Worm (Caenorhabditis elegans) whole organism, L4/young adult: Measurements from ENCODE around the gene col-44.

Experiments
- W03F9.2 ChIP-seq: fragments of 150-350 bp; optimal IDR thresholded peaks from 2 replicates; lab custom pipeline; 2014; ENCODE audit warnings: missing biosample characterization, missing genetic modification characterization
- dao-5 ChIP-seq: sonication (generic microtip); optimal IDR thresholded peaks from 2 replicates; lab custom pipeline; 2016; ENCODE audit warnings: missing genotype, missing genetic modification characterization, moderate library complexity, missing compliant biosample characterization
- him-1 ChIP-seq: sonication (generic microtip); optimal IDR thresholded peaks from 2 replicates; lab custom pipeline; 2016; ENCODE audit warnings: missing genotype, missing genetic modification reagents, missing genetic modification characterization, missing compliant biosample characterization

col-44 gene

DNA sequence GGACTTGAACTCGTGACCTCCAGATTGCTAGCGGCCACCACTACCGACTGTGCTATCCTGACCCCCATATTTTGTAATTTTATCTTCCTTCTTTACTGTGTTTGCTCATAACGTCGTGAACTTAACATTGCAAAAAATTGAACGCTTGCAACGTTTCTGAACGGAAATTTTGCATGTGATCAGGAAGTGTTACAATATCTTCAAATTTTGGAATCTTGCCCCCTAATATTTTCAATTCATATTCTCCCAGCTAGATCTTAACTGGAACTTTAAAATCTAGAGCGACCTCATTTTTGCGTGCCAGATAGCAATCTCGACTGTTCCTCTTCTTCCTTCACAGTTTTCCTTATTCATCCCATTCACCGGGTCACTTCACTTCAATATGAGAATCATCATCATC, 9.5 kb upstream of the col-44 start, which contains the start of gene F54B11.10:
F54B11.10 (plus strand) TSS at position 301 of the 400 bp plus-strand sequence.
- TF ChIP-seq W03F9.2 (tag; lab: Kevin White, UChicago), result no peak
- no peak for TF ChIP-seq him-1 (tag; lab: Kevin White, UChicago)
- no peak for TF ChIP-seq dao-5 (tag; lab: Kevin White, UChicago)

DNA sequence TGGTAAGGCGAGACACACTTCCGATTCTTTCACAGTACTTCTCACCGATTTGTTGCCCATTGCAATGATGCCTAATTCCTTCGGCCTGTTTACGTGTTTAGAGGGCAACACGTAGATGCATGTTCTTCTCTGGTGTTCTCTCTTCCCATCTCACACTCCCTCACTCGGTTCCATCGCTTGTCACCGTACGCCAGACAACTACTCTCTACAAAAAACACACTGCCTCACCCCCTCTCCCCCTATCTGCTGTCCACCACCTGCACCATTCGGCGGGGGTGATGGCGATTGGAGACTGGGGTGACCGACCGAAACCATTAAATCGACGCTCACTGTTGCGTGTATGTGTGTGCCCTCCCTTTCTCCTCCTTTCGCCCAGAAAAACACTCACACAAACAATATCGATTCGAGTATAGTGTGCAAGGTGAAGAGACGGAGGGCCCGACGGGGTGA, 7.4 kb upstream of the col-44 start:
- TF ChIP-seq dao-5 (tag; lab: Kevin White, UChicago), result no peak
- no peak for TF ChIP-seq him-1 (tag; lab: Kevin White, UChicago)
- TF ChIP-seq W03F9.2 (tag; lab: Kevin White, UChicago), result no peak

DNA sequence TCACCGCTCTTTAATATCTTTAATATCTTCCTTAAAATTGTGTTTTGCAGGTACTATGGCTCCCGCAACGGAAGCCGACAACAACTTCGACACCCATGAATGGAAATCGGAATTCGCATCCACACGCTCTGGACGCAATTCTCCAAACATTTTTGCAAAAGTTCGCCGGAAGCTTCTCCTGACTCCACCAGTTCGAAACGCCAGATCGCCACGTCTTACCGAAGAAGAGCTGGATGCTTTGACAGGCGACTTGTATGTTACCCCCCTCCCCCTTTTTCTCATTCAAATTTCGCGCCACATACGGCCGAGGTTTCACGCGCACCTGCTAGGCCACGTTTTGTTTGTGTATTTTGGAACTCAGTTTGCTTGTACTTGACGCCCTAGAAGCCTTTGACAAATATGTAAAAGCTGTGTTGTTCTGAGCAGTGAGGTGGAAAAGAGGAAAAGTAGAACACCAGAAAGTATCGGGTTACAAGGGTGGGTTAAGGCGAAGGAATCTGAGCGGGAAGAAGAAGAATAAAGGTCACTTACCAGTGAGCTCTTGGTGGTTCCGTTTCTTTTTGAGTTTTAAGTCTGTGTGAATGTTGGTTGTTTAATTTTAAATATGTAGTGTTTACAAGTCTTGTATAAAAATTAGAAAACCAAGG, 6.4 kb upstream of the col-44 start, which contains the start of gene unc-84:
unc-84 (plus strand) TSS at position 51 of the 647 bp plus-strand sequence.
- TF ChIP-seq W03F9.2 (tag; lab: Kevin White, UChicago), result no peak
- TF ChIP-seq him-1 (tag; lab: Kevin White, UChicago), result no peak
- TF ChIP-seq dao-5 (tag; lab: Kevin White, UChicago), result no peak

DNA sequence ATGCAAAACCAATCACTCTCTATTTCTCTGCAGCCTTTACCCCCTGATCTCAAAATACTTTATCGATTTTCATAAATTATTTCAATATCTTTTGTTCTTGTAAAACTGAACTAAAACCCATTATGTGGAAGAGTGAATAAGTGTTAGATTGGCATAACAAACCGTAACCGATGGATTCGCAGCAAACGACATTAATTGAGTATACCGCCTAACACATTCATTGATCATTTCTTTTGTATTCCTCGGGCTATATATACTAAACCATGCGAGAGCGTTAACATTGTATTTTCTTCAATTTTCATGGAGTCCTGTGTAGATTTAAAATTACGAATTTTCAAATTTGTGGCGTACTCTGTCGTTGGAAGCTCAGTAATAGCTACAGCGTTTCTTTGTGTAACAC, 1.5 kb upstream of the col-44 start, which contains the start of gene col-9:
col-9 (plus strand) TSS at position 301 of the 400 bp plus-strand sequence.
- TF ChIP-seq dao-5 (tag; lab: Kevin White, UChicago), result no peak
- TF ChIP-seq him-1 (tag; lab: Kevin White, UChicago), result no peak
- TF ChIP-seq W03F9.2 (tag; lab: Kevin White, UChicago), result no peak

DNA sequence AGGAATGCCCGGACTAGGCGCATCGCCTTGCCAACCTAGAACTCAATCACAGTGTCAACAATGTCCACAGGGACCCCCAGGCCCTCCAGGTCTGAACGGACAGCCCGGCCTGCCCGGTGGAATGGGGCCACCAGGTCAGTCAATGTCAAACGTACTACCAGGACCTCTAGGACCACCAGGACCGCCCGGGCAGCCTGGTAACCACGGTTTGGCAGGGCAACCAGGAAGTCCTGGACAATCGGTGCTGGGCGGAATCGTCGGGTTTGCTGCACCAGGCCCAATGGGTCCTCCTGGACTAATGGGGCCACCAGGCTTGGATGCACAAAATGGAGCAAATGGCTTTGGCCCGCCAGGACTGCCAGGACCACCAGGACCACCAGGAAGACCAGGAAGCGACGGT, 587 bp upstream of the col-44 start:
- TF ChIP-seq him-1 (tag; lab: Kevin White, UChicago), result no peak
- TF ChIP-seq dao-5 (tag; lab: Kevin White, UChicago), result no peak
- TF ChIP-seq W03F9.2 (tag; lab: Kevin White, UChicago), result no peak

DNA sequence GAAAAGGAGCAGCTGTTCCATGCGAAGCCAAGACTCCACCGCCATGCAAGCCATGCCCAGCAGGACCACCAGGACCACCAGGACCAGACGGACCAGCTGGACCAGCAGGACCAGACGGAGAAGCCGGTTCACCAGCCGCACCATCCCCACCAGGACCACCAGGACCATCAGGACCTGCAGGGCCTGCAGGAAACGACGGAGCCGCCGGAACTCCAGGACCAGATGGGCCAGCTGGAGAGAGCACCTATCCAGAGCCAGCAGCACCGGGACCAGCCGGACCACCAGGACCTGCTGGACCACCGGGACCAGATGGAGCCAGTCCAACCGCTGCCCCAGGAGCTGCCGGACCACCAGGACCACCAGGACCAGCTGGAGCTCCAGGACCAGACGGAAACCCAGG, 678 bp downstream of the col-44 start:
- no peak for TF ChIP-seq dao-5 (tag; lab: Kevin White, UChicago)
- no peak for TF ChIP-seq him-1 (tag; lab: Kevin White, UChicago)
- no peak for TF ChIP-seq W03F9.2 (tag; lab: Kevin White, UChicago)

DNA sequence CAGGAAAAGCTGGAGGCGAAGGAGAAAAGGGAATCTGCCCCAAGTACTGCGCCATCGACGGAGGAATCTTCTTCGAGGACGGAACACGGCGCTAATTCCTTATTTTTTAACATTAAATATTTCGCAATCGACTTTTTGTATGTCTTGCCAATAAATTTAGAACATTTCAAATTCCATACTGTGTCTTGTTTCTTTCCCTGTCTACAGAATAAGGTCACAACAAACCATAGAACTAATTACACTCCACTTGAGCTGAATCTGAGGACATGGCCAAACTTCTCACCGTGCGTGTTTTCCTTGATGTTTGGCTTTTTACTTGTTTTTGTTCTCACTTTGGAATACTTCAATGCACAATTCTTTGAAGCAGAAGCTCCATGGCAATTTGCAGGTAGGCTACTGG, 1.1 kb downstream of the col-44 start, which contains the start of gene F54B11.4:
F54B11.4 (plus strand) TSS at position 301 of the 400 bp plus-strand sequence.
- TF ChIP-seq him-1 (tag; lab: Kevin White, UChicago) (no peak), dao-5 (tag; lab: Kevin White, UChicago) (no peak), W03F9.2 (tag; lab: Kevin White, UChicago) (no peak)

DNA sequence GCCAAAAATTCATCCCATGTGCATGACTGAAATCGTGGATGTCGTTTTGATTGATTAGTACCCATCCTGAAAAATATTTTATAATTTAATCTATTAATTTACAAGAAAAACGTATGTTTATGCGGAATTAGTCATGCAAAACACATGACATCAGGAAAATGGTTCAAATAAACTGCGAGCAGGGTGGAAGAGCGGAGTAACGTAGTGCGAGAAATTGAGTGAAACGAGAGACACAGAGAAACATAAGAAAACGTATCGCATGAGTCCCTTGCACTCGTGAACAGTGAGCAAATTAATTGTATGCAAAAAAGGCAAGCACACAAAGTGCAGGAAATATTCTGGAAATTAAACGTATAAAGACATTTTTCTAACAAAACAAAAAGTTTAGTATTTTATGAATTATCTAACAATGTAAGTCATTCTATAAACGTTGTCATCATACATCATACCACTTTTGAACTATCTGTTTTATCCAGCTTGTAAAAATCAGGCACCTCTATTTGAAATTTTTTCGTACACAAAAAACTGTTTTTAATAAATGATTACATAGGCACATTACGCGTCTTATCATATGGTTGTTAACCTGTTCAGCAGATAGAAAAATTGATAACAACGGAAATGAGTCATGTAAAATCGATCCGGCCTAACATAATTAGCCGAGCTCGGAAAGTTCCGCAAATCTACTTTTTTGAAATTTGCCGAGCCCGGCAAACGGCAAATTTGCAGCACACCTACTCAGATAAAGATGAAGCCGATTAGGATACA, 4.9 kb downstream of the col-44 start, which contains the start of gene F54B11.5:
F54B11.5 (minus strand) TSS at position 66 of the 765 bp plus-strand sequence.
- TF ChIP-seq him-1 (tag; lab: Kevin White, UChicago), result no peak
- no peak for TF ChIP-seq W03F9.2 (tag; lab: Kevin White, UChicago)
- TF ChIP-seq dao-5 (tag; lab: Kevin White, UChicago), result no peak

DNA sequence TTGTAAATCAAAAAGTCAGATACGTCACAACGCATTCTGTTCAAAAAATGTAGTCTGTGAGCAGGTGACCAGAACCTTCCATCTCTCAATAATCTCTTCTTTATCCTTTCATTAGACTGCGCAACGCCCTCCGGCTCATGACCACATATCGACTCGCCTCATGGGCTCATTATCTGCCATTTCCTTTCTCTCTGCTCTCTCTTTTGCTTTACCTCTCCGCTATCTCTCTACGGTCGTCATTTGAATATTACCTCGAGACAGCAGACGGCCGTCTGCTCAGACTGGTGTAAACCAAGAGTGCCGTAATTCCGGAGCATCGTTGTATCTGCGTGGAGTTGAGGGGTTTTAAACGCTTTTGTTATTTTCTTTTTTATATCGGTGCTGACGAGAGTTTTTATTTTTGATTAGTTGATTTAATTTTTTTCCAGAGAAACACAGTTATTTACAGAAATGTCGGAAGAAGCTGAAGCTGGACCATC, 6.8 kb downstream of the col-44 start, which contains the start of gene bra-1:
bra-1 (plus strand) TSS at position 429 of the 479 bp plus-strand sequence.
- TF ChIP-seq him-1 (tag; lab: Kevin White, UChicago), result no peak
- no peak for TF ChIP-seq dao-5 (tag; lab: Kevin White, UChicago)
- no peak for TF ChIP-seq W03F9.2 (tag; lab: Kevin White, UChicago)

DNA sequence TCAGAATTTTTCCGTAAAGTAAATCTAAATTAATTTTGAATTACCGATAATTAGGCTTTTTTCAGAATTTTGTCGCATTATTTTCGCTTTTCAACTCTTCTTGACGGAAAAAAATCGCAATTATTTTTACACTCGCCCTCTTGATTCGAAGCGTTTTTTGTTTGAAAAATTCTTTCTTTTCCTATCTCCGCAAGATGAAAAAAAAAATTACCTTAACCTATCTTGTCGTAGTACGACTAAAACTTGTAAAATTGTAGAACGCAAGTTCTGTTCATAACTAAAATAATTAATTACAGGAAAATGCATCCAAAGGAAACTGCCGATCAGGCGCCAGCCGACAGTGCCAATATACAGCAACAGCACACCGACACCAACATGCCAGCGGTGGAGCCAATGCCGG, 8.9 kb downstream of the col-44 start, which contains the start of gene F54B11.7:
F54B11.7 (plus strand) TSS at position 301 of the 400 bp plus-strand sequence.
- TF ChIP-seq dao-5 (tag; lab: Kevin White, UChicago) (no peak), W03F9.2 (tag; lab: Kevin White, UChicago) (no peak), him-1 (tag; lab: Kevin White, UChicago) (no peak)

DNA sequence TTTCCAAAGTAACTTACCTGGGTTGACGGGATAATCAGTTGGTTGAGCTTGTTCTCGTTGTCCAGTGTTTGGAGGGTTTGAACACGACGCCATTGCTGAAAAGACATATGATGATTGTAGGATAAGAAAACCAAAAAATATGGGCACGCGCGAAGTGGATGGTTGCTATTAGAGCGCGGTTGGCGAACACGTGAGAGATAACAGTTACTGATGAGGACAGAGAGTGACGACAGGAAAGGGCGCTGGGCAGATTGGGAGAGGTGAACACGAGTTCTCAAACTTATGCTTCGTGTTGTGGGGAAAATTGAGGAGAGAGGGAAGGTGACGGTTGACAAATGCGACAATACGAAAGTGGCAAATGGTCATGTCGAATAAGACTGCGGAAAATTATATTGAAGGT, 12.6 kb downstream of the col-44 start, which contains the start of gene F54B11.8:
F54B11.8 (minus strand) TSS at position 101 of the 400 bp plus-strand sequence.
- TF ChIP-seq dao-5 (tag; lab: Kevin White, UChicago) (no peak), him-1 (tag; lab: Kevin White, UChicago) (no peak), W03F9.2 (tag; lab: Kevin White, UChicago) (no peak)

DNA sequence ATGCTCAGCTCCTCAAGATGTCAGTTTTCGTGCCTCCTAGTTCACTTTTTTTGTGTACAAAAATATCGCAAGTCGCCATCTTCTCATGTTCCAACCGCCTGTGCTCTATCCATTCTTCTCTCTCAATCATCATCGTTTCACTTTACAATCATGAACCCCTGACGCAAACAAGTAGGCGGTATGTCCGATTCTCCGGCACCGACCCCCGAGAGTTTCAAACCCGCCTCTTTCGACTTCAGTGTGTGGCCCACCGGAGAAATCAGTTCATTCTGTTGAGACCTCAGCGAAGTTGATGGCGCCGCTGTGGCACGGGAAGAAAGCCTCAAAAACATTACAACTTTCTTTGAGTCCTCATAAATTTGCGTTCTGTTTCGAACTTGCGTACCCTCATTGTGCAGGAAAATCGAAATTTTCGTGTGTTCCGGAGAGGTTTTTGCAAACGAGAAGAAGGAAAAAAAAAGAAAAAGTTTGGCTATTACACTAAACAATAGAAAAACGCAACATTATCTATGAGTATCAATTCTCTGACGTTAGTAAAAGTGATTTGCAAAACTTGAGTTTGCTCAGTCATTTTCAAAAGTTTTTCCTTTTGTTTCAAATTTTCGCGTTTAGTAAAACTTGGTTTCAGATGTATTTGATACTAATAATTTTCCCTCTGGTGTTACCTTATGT, 13.8 kb downstream of the col-44 start, which contains the start of gene F54B11.9:
F54B11.9 (plus strand) TSS at position 622 of the 672 bp plus-strand sequence.
- TF ChIP-seq dao-5 (tag; lab: Kevin White, UChicago) (no peak), W03F9.2 (tag; lab: Kevin White, UChicago) (no peak), him-1 (tag; lab: Kevin White, UChicago) (no peak)
